Fruit fly (Drosophila melanogaster) whole organism, embryonic: ENCODE data around the gene CG12766.

Experiments used
- Bgb ChIP-seq: fragments of 200-800 bp; sonication (Bioruptor generic); IDR thresholded peaks from 2 replicates; pipeline ENCODE4 v1.3.6; 2022; ENCODE audit warnings: missing biosample characterization, missing genetic modification characterization; ENCODE audit not compliant: partially characterized antibody
- CG10147 ChIP-seq: fragments of 200-800 bp; sonication (Bioruptor generic); optimal IDR thresholded peaks from 2 replicates; lab custom pipeline; 2019; ENCODE audit warnings: missing biosample characterization, mild to moderate bottlenecking, missing genetic modification characterization, moderate library complexity
- CG10267 ChIP-seq: fragments of 200-800 bp; sonication (Bioruptor generic); optimal IDR thresholded peaks from 2 replicates; lab custom pipeline; 2018; ENCODE audit warnings: missing biosample characterization, mild to moderate bottlenecking, missing genetic modification characterization, moderate library complexity
- CG14441 ChIP-seq: fragments of 200-800 bp; sonication (Bioruptor generic); IDR thresholded peaks from 2 replicates; pipeline ENCODE4 v1.3.6; 2022; ENCODE audit warnings: missing biosample characterization, missing genetic modification characterization
- CG15269 ChIP-seq: fragments of 200-800 bp; sonication (Bioruptor generic); optimal IDR thresholded peaks from 2 replicates; lab custom pipeline; 2018; ENCODE audit warnings: missing biosample characterization, mild to moderate bottlenecking, missing genetic modification characterization, moderate library complexity
- CG17568 ChIP-seq: fragments of 200-800 bp; sonication (Bioruptor generic); optimal IDR thresholded peaks from 2 replicates; lab custom pipeline; 2018; ENCODE audit warnings: missing biosample characterization, mild to moderate bottlenecking, missing genetic modification characterization, moderate library complexity
- CG18262 ChIP-seq: fragments of 200-800 bp; optimal IDR thresholded peaks from 3 replicates; lab custom pipeline; 2019; ENCODE audit warnings: missing biosample characterization, mild to moderate bottlenecking, missing genetic modification characterization, moderate library complexity
- CG2116 ChIP-seq: fragments of 200-800 bp; sonication (Bioruptor generic); optimal IDR thresholded peaks from 3 replicates; lab custom pipeline; 2018; ENCODE audit warnings: missing biosample characterization, mild to moderate bottlenecking, missing genetic modification characterization
- CG2678 ChIP-seq: fragments of 200-800 bp; sonication (Bioruptor generic); optimal IDR thresholded peaks from 3 replicates; lab custom pipeline; 2019; ENCODE audit warnings: missing biosample characterization, mild to moderate bottlenecking, missing genetic modification characterization, moderate library complexity
- CG34224 ChIP-seq: fragments of 200-800 bp; sonication (Bioruptor generic); IDR thresholded peaks from 3 replicates; pipeline ENCODE4 v1.3.6; 2022; ENCODE audit warnings: missing biosample characterization, missing genetic modification characterization; ENCODE audit not compliant: partially characterized antibody
- CG3995 ChIP-seq: fragments of 200-800 bp; sonication (Bioruptor generic); optimal IDR thresholded peaks from 3 replicates; lab custom pipeline; 2016; ENCODE audit warnings: missing biosample characterization, missing genetic modification characterization
- CG42726 ChIP-seq: fragments of 200-800 bp; sonication (Bioruptor generic); IDR thresholded peaks from 2 replicates; pipeline ENCODE4 v1.3.6; 2022; ENCODE audit warnings: missing biosample characterization, missing genetic modification characterization; ENCODE audit not compliant: partially characterized antibody
- CG6175 ChIP-seq: fragments of 200-800 bp; sonication (Bioruptor generic); IDR thresholded peaks from 3 replicates; pipeline ENCODE4 v1.3.6; 2022; ENCODE audit warnings: missing biosample characterization, missing genetic modification characterization
- CG6854 ChIP-seq: fragments of 200-800 bp; sonication (Bioruptor generic); optimal IDR thresholded peaks from 3 replicates; lab custom pipeline; 2017; ENCODE audit warnings: missing biosample characterization, mild to moderate bottlenecking, missing genetic modification characterization
- CG8290 ChIP-seq, 3 experiments: fragments of 200-800 bp; sonication (Bioruptor generic); optimal IDR thresholded peaks; 2 replicates each; lab custom pipeline; 2016 to 2019; ENCODE audit warnings: missing biosample characterization in 3 of 3, missing genetic modification characterization in 3 of 3, mild to moderate bottlenecking in 2 of 3, moderate library complexity in 1 of 3
- Dp ChIP-seq: fragments of 200-800 bp; sonication (Bioruptor generic); optimal IDR thresholded peaks from 2 replicates; lab custom pipeline; 2018; ENCODE audit warnings: missing biosample characterization, mild to moderate bottlenecking, missing genetic modification characterization, moderate library complexity
- Dref ChIP-seq: fragments of 200-800 bp; sonication (Bioruptor generic); IDR thresholded peaks from 2 replicates; pipeline ENCODE4 v1.3.6; 2022; ENCODE audit warnings: missing biosample characterization, missing genetic modification characterization
- Drgx ChIP-seq: fragments of 200-800 bp; sonication (Bioruptor generic); IDR thresholded peaks from 2 replicates; pipeline ENCODE4 v1.3.6; 2022; ENCODE audit warnings: missing biosample characterization, missing genetic modification characterization
- E2f2 ChIP-seq: fragments of 200-800 bp; sonication (Bioruptor generic); IDR thresholded peaks from 2 replicates; pipeline ENCODE4 v1.3.6; 2022; ENCODE audit warnings: missing biosample characterization, missing genetic modification characterization
- Ets65A ChIP-seq: fragments of 200-800 bp; sonication (Bioruptor generic); peaks from one replicate; lab custom pipeline; 2016; ENCODE audit warnings: missing biosample characterization, missing genetic modification characterization
- Fer1 ChIP-seq: fragments of 200-800 bp; sonication (Bioruptor generic); optimal IDR thresholded peaks from 2 replicates; lab custom pipeline; 2017; ENCODE audit warnings: missing biosample characterization, mild to moderate bottlenecking, missing genetic modification characterization
- Fer3 ChIP-seq: fragments of 200-800 bp; sonication (Bioruptor generic); optimal IDR thresholded peaks from 2 replicates; lab custom pipeline; 2018; ENCODE audit warnings: missing biosample characterization, mild to moderate bottlenecking, missing genetic modification characterization, moderate library complexity
- Hr51 ChIP-seq, 2 experiments: fragments of 200-800 bp; sonication (Bioruptor generic); optimal IDR thresholded peaks; 2 replicates in 1 of 2; 3 replicates in 1 of 2; lab custom pipeline; 2016 to 2018; ENCODE audit warnings: missing biosample characterization in 2 of 2, missing genetic modification characterization in 2 of 2, mild to moderate bottlenecking in 1 of 2, moderate library complexity in 1 of 2
- Med ChIP-seq: fragments of 200-800 bp; sonication (Bioruptor generic); peaks from one replicate; lab custom pipeline; 2016; ENCODE audit warnings: missing biosample characterization, missing genetic modification characterization, mild to moderate bottlenecking, inconsistent platforms, moderate library complexity
- NFAT ChIP-seq: fragments of 200-800 bp; sonication (Bioruptor generic); IDR thresholded peaks from 2 replicates; pipeline ENCODE4 v1.3.6; 2022; ENCODE audit warnings: missing biosample characterization, missing genetic modification characterization
- Pdp1 ChIP-seq, 2 experiments: fragments of 200-800 bp; sonication (Bioruptor generic); optimal IDR thresholded peaks; 3 replicates each; lab custom pipeline; 2016; ENCODE audit warnings: missing biosample characterization in 2 of 2, missing genetic modification characterization in 2 of 2, mild to moderate bottlenecking in 1 of 2, moderate library complexity in 1 of 2
- Scr ChIP-seq: fragments of 200-800 bp; sonication (Bioruptor generic); IDR thresholded peaks from 2 replicates; pipeline ENCODE4 v1.3.6; 2022; ENCODE audit warnings: missing biosample characterization, missing genetic modification characterization; ENCODE audit not compliant: partially characterized antibody
- Taf1 ChIP-seq: fragments of 200-800 bp; sonication (Bioruptor generic); IDR thresholded peaks from 2 replicates; pipeline ENCODE4 v1.3.6; 2022; ENCODE audit warnings: missing biosample characterization, missing genetic modification characterization
- ato ChIP-seq: fragments of 200-800 bp; sonication (Bioruptor generic); IDR thresholded peaks from 2 replicates; pipeline ENCODE4 v1.3.6; 2022; ENCODE audit warnings: missing biosample characterization, missing genetic modification characterization; ENCODE audit not compliant: partially characterized antibody
- bbx ChIP-seq: fragments of 200-800 bp; sonication (Bioruptor generic); IDR thresholded peaks from 2 replicates; pipeline ENCODE4 v1.3.6; 2022; ENCODE audit warnings: missing biosample characterization, missing genetic modification characterization; ENCODE audit not compliant: partially characterized antibody
- exex ChIP-seq: fragments of 200-800 bp; sonication (Bioruptor generic); optimal IDR thresholded peaks from 4 replicates; lab custom pipeline; 2018; ENCODE audit warnings: missing biosample characterization, mild to moderate bottlenecking, missing genetic modification characterization, moderate library complexity
- fru ChIP-seq: fragments of >200 bp; optimal IDR thresholded peaks from 2 replicates; lab custom pipeline; 2017
- hb ChIP-seq: fragments of 200-800 bp; sonication (Bioruptor generic); IDR thresholded peaks from 3 replicates; pipeline ENCODE4 v1.3.6; 2022; ENCODE audit warnings: missing biosample characterization, missing genetic modification characterization; ENCODE audit not compliant: partially characterized antibody
- kay ChIP-seq: fragments of 200-800 bp; sonication (Bioruptor generic); optimal IDR thresholded peaks from 2 replicates; lab custom pipeline; 2016; ENCODE audit warnings: missing biosample characterization, missing genetic modification characterization
- kni ChIP-seq: fragments of 200-800 bp; sonication (Bioruptor generic); optimal IDR thresholded peaks from 3 replicates; lab custom pipeline; 2017; ENCODE audit warnings: mild to moderate bottlenecking, missing biosample characterization, missing genetic modification reagents, missing genetic modification characterization
- lab ChIP-seq: fragments of 200-800 bp; sonication (Bioruptor generic); optimal IDR thresholded peaks from 3 replicates; lab custom pipeline; 2017; ENCODE audit warnings: missing biosample characterization, missing genetic modification characterization, mild to moderate bottlenecking, moderate library complexity, missing genetic modification reagents
- pan ChIP-seq, 4 experiments: fragments of >200 bp in 3 of 4; fragments of 200-800 bp in 1 of 4; sonication (Bioruptor generic) in 1 of 4; optimal IDR thresholded peaks in 3 of 4; IDR thresholded peaks in 1 of 4; 2 replicates each; pipeline versions ENCODE4 v1.3.6 to Lab custom; 2017 to 2022; ENCODE audit warnings: missing biosample characterization in 2 of 4, missing genetic modification characterization in 2 of 4, mixed read lengths in 1 of 4
- peb ChIP-seq: fragments of 200-800 bp; sonication (Bioruptor generic); IDR thresholded peaks from 2 replicates; pipeline ENCODE4 v1.3.6; 2022; ENCODE audit warnings: missing biosample characterization, missing genetic modification characterization
- pros ChIP-seq: fragments of 200-800 bp; sonication (Bioruptor generic); optimal IDR thresholded peaks from 3 replicates; lab custom pipeline; 2019; ENCODE audit warnings: missing biosample characterization, mild to moderate bottlenecking, missing genetic modification characterization, moderate library complexity
- pzg ChIP-seq: fragments of 200-800 bp; sonication (Bioruptor generic); optimal IDR thresholded peaks from 3 replicates; lab custom pipeline; 2018; ENCODE audit warnings: missing biosample characterization, mild to moderate bottlenecking, missing genetic modification characterization, moderate library complexity
- row ChIP-seq: fragments of 200-800 bp; sonication (Bioruptor generic); IDR thresholded peaks from 3 replicates; pipeline ENCODE4 v1.3.6; 2022; ENCODE audit warnings: missing biosample characterization, missing genetic modification characterization
- scrt ChIP-seq: fragments of 200-800 bp; sonication (Bioruptor generic); optimal IDR thresholded peaks from 2 replicates; lab custom pipeline; 2018; ENCODE audit warnings: missing biosample characterization, mild to moderate bottlenecking, missing genetic modification characterization, moderate library complexity
- sens-2 ChIP-seq: fragments of 200-800 bp; sonication (Bioruptor generic); IDR thresholded peaks from 2 replicates; pipeline ENCODE4 v1.3.6; 2022; ENCODE audit warnings: missing biosample characterization, missing genetic modification characterization
- tgo ChIP-seq: fragments of 200-800 bp; sonication (Bioruptor generic); IDR thresholded peaks from 3 replicates; pipeline ENCODE4 v1.3.6; 2022; ENCODE audit warnings: missing biosample characterization, missing genetic modification characterization
- vnd ChIP-seq: fragments of 200-800 bp; sonication (Bioruptor generic); IDR thresholded peaks from 3 replicates; pipeline ENCODE4 v1.3.6; 2022; ENCODE audit warnings: missing biosample characterization, missing genetic modification characterization; ENCODE audit not compliant: partially characterized antibody
- zfh1 ChIP-seq: fragments of 200-800 bp; sonication (Bioruptor generic); IDR thresholded peaks from 3 replicates; pipeline ENCODE4 v1.3.6; 2022; ENCODE audit warnings: missing biosample characterization, missing genetic modification characterization

Gene CG12766

dm6 chr3L:3940075-3940819, at the start of gene CG12766 (continued):
- peak; percentile 11 for TF ChIP-seq CG10147 (GFP tag; lab: Kevin White, UChicago)
- TF ChIP-seq kni (GFP tag; lab: Kevin White, UChicago): no peak
- peak; percentile 33; the same call in 1 of the 3 replicates for TF ChIP-seq vnd (GFP tag; lab: Robert Waterston, UW)
- peak in 1 of 2 experiments; percentile 0 for TF ChIP-seq Hr51 (GFP tag; optimal IDR thresholded peaks at IDR 0.05; lab: Kevin White, UChicago)
- peak; percentile 71 for TF ChIP-seq exex (tag; lab: Kevin White, UChicago)
- no peak for TF ChIP-seq CG3995 (GFP tag; lab: Kevin White, UChicago)
- TF ChIP-seq CG6854 (GFP tag; lab: Kevin White, UChicago): no peak
- peak; percentile 38 for TF ChIP-seq CG2116 (GFP tag; lab: Kevin White, UChicago)
- TF ChIP-seq CG2678 (tag; lab: Kevin White, UChicago): peak; percentile 56
- TF ChIP-seq pzg: peak; percentile 7
- TF ChIP-seq row (GFP tag; lab: Robert Waterston, UW): peak; percentile 58; the same call in 2 of the 3 replicates
- TF ChIP-seq Taf1 (GFP tag; lab: Robert Waterston, UW): no peak
- TF ChIP-seq Ets65A (GFP tag; lab: Kevin White, UChicago): no peak
- TF ChIP-seq zfh1 (GFP tag; lab: Robert Waterston, UW): 0 out of 3 replicates have a peak, but pooled peaks have one; percentile 26
- no peak for TF ChIP-seq CG10267 (tag; lab: Kevin White, UChicago)
- TF ChIP-seq Bgb (GFP tag; lab: Robert Waterston, UW): peak; percentile 65; the same call in 1 of the 2 replicates
- TF ChIP-seq Med (GFP tag; lab: Kevin White, UChicago): peak; percentile 22
- 0 out of 2 replicates have a peak, but pooled peaks have one; percentile 6 for TF ChIP-seq CG14441 (GFP tag; lab: Robert Waterston, UW)
- TF ChIP-seq kay (GFP tag; lab: Kevin White, UChicago): no peak
- TF ChIP-seq peb (GFP tag; lab: Robert Waterston, UW): peak; percentile 29; the same call in 1 of the 2 replicates
- no peak for TF ChIP-seq CG42726 (GFP tag; lab: Robert Waterston, UW)
- peak; percentile 64 for TF ChIP-seq Scr (GFP tag; lab: Robert Waterston, UW)
- peak; percentile 69 for TF ChIP-seq NFAT (GFP tag; lab: Robert Waterston, UW)
- peak; percentile 76 for TF ChIP-seq E2f2
- peak; percentile 40 for TF ChIP-seq Fer3 (tag; lab: Kevin White, UChicago)
- peak; percentile 58 for TF ChIP-seq ato (GFP tag; lab: Robert Waterston, UW)
- TF ChIP-seq Drgx (GFP tag; lab: Robert Waterston, UW): 0 out of 2 replicates have a peak, but pooled peaks have one; percentile 28
- TF ChIP-seq Dref (GFP tag; lab: Robert Waterston, UW): peak; percentile 48
- TF ChIP-seq Dp (GFP tag; lab: Kevin White, UChicago): peak; percentile 77
- peak; percentile 75 for TF ChIP-seq CG34224 (GFP tag; lab: Robert Waterston, UW)
- peak; percentile 32 for TF ChIP-seq Fer1 (GFP tag; lab: Kevin White, UChicago)
- no peak for TF ChIP-seq sens-2 (GFP tag; lab: Robert Waterston, UW)
- TF ChIP-seq scrt (GFP tag; lab: Kevin White, UChicago): peak; percentile 1
- no peak for TF ChIP-seq CG18262 (tag; lab: Kevin White, UChicago)
- no peak for TF ChIP-seq CG8290 (GFP tag; optimal IDR thresholded peaks at IDR 0.05; lab: Kevin White, UChicago)
- peak in 1 of 2 experiments; percentile 33 for TF ChIP-seq CG8290 (tag; optimal IDR thresholded peaks at IDR 0.05; lab: Kevin White, UChicago)
- TF ChIP-seq fru (lab: Kevin White, UChicago): no peak
- TF ChIP-seq lab (GFP tag; lab: Kevin White, UChicago): peak; percentile 43
- TF ChIP-seq pan (optimal IDR thresholded peaks at IDR 0.05; lab: Kevin White, UChicago): no peak
- TF ChIP-seq pan (GFP tag; optimal IDR thresholded peaks at IDR 0.05 in 1 of 2, IDR thresholded peaks at IDR 0.05 in 1 of 2): peak in 1 of 2 experiments; percentile 24
- TF ChIP-seq CG15269 (tag; lab: Kevin White, UChicago): peak; percentile 36
- TF ChIP-seq bbx (GFP tag; lab: Robert Waterston, UW): peak; percentile 70
- TF ChIP-seq CG17568 (GFP tag; lab: Kevin White, UChicago): no peak
- TF ChIP-seq pros (GFP tag; lab: Kevin White, UChicago): no peak
- TF ChIP-seq hb (GFP tag; lab: Robert Waterston, UW): peak; percentile 55; the same call in 1 of the 3 replicates
- TF ChIP-seq tgo (GFP tag; lab: Robert Waterston, UW): peak; percentile 23; the same call in 1 of the 3 replicates
- TF ChIP-seq CG6175 (GFP tag; lab: Robert Waterston, UW): no peak
- peak in 1 of 2 experiments; percentile 54 for TF ChIP-seq Pdp1 (GFP tag; optimal IDR thresholded peaks at IDR 0.05; lab: Kevin White, UChicago)
